Worm (Caenorhabditis elegans) whole organism, L3 larva: ENCODE measurements around the gene mrps-9.

Experiments
- ZK546.5 ChIP-seq: sonication (generic microtip); optimal IDR thresholded peaks from 2 replicates; lab custom pipeline; 2017; ENCODE audit warnings: missing biosample characterization, missing genetic modification characterization
- ama-1 ChIP-seq: fragments of 150-350 bp; optimal IDR thresholded peaks from 2 replicates; lab custom pipeline; 2018
- ceh-82 ChIP-seq: fragments of 150-350 bp; optimal IDR thresholded peaks from 2 replicates; lab custom pipeline; 2014; ENCODE audit warnings: missing biosample characterization, missing genetic modification characterization
- nhr-12 ChIP-seq: fragments of 150-350 bp; optimal IDR thresholded peaks from 2 replicates; lab custom pipeline; 2014; ENCODE audit warnings: missing biosample characterization, missing genetic modification characterization
- nhr-25 ChIP-seq: sonication (generic microtip); optimal IDR thresholded peaks from 2 replicates; lab custom pipeline; 2017; ENCODE audit warnings: missing biosample characterization, missing genetic modification characterization
- nhr-28 ChIP-seq: fragments of 150-350 bp; optimal IDR thresholded peaks from 2 replicates; lab custom pipeline; 2014; ENCODE audit warnings: missing biosample characterization, missing genetic modification characterization
- pqm-1 ChIP-seq: fragments of 150-350 bp; optimal IDR thresholded peaks from 2 replicates; lab custom pipeline; 2017; ENCODE audit warnings: missing biosample characterization, missing genetic modification characterization, inconsistent platforms
- sea-2 ChIP-seq: fragments of 150-350 bp; sonication (generic microtip); optimal IDR thresholded peaks from 4 replicates; lab custom pipeline; 2014; ENCODE audit warnings: missing biosample characterization, missing genetic modification reagents, missing genetic modification characterization
- unc-39 ChIP-seq: sonication (generic microtip); optimal IDR thresholded peaks from 4 replicates; lab custom pipeline; 2017; ENCODE audit warnings: missing biosample characterization, missing genetic modification characterization
- zag-1 ChIP-seq: fragments of 150-350 bp; optimal IDR thresholded peaks from 2 replicates; lab custom pipeline; 2014; ENCODE audit warnings: missing biosample characterization, missing genetic modification characterization

DNA sequence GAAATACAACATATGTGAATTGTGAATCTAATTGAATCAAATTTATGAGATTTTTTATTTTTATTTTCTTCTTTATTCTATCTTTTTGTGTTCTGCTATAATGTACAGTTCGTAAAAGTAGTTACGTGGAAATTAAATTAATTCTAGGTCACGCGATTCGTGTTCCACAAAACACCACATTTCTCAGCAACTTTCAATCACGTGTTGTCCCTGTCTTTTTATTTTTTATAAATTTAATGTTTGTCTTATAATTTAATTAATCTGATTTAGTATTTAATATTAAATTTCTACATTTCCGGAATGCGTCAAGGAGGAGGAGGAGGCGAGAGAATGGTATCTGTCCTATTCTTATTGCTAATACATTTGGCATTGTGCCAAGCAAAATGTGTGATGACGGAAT lies 7.8 kb upstream of the mrps-9 start, which contains the start of gene ncr-2:
- no peak for TF ChIP-seq ceh-82 (tag; lab: Kevin White, UChicago)
- no peak for TF ChIP-seq sea-2 (GFP tag; lab: Kevin White, UChicago)
- TF ChIP-seq nhr-28 (tag; lab: Kevin White, UChicago), result no peak
- no peak for TF ChIP-seq unc-39 (tag; lab: Kevin White, UChicago)
- no peak for TF ChIP-seq ZK546.5 (tag; lab: Kevin White, UChicago)
- TF ChIP-seq nhr-25 (tag; lab: Kevin White, UChicago), result no peak
- no peak for TF ChIP-seq zag-1 (tag; lab: Kevin White, UChicago)
- no peak for TF ChIP-seq ama-1
- no peak for TF ChIP-seq pqm-1 (tag; lab: Kevin White, UChicago)
- no peak for TF ChIP-seq nhr-12 (tag; lab: Kevin White, UChicago)
